Worm (Caenorhabditis elegans) whole organism, L4/young adult: Measurements from ENCODE around the gene ify-1.

Source experiments
- W03F9.2 ChIP-seq: fragments of 150-350 bp; optimal IDR thresholded peaks from 2 replicates; lab custom pipeline; 2014; ENCODE audit warnings: missing biosample characterization, missing genetic modification characterization
- dao-5 ChIP-seq: sonication (generic microtip); optimal IDR thresholded peaks from 2 replicates; lab custom pipeline; 2016; ENCODE audit warnings: missing genotype, missing genetic modification characterization, moderate library complexity, missing compliant biosample characterization
- him-1 ChIP-seq: sonication (generic microtip); optimal IDR thresholded peaks from 2 replicates; lab custom pipeline; 2016; ENCODE audit warnings: missing genotype, missing genetic modification reagents, missing genetic modification characterization, missing compliant biosample characterization

ify-1 gene

ce11 chrII:5019389-5020108, 35.4 kb downstream of the ify-1 start:
- TF ChIP-seq dao-5 (tag; lab: Kevin White, UChicago) = no peak

DNA sequence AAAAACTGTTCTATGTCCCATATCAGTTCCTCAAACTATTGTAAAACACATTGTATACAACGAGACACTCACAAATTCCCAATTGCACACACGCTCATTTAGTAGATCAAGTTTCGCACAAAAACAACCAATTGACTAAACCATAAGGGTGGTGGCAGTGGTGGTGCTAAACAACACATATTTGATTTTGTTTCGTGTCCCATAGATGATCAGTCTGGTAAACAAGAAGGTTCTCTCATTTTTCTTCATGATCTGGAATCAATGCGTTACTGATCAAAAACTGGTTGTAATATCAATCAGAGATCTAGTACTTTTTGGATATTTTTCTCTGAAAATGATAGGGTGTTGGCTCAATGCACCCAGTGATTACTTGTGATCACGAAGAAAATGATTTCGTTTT, 36.4 kb downstream of the ify-1 start:
- TF ChIP-seq dao-5 (tag; lab: Kevin White, UChicago) = no peak
- TF ChIP-seq W03F9.2 = no peak
- TF ChIP-seq him-1 (tag; lab: Kevin White, UChicago) = no peak

DNA sequence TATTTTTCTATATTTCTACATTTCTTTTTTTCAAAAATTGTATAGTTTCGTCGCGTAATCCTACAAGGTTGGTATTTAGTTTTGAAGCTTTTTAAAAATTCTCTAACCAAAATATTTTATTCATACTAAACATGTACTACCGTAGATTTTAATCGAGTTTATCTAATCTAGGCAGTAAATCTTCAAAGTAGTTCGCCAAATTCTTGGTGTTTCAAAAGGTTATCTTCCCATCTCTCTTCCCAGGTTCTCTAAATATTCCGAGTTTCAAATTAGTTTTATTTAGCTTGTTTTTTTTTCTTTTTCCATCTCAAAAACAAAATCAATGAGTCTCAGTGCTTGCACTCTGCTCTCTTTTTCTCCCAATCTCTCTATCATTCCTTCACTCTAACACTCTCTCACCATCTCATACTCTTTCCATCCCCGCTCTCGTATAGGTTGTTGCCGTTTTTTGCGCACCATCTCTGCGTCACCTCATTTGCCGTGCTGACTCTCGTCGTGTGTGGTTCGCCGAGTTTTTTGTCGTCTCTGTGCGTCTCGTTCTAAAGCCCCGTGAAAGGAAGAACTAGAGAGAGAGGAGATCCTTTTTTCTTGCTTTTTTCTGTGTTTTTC, 37.9 kb downstream of the ify-1 start:
- TF ChIP-seq dao-5 (tag; lab: Kevin White, UChicago) = no peak
- peak; percentile 45 for TF ChIP-seq W03F9.2
- TF ChIP-seq him-1 (tag; lab: Kevin White, UChicago) = peak; percentile 12

DNA sequence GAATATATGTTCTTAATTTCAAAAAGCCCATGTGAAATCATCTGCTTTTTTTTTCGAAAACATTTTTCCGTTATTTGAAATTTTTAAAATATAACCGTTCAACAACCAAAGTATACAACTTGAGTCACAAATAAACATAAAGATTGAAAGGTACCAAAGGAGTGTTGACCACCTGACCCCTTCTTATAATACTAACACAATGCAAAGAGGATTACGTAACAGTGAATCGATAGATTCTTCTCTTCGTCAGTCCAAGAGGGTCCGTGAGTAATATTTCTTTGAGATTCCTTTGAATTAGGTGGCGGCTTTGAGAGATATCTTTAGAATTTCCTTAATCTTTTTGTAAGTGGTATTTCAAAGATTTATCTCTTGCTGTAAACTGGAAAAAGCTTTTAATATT, 38.8 kb downstream of the ify-1 start:
- TF ChIP-seq dao-5 (tag; lab: Kevin White, UChicago) (no peak), him-1 (tag; lab: Kevin White, UChicago) (no peak), W03F9.2 (no peak)

DNA sequence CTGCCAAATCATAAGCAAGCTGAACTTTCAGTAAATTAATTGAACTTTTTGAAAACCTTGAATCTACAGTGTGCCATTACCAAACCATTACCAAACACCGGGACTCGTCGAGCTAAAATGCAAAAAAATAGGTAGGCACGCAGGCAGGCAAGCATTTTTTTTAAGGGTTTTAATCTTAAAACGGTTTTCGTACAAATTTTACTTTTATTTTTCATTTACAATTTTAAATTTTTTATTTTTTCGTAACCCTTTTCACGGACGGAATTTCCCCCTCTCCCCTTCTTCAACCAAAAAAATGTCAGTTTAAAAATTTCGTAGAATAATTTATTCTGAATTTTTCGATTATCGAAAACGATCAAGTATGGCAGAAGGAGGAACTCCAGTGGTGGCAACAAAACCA, 40.6 kb downstream of the ify-1 start, which contains the start of gene F59A6.2:
TSS of gene F59A6.2 (plus strand) at position 301 of the 400 bp plus-strand sequence.
- TF ChIP-seq him-1 (tag; lab: Kevin White, UChicago) = no peak
- TF ChIP-seq dao-5 (tag; lab: Kevin White, UChicago) = no peak
- TF ChIP-seq W03F9.2 = no peak

ce11 chrII:5011978-5012377, 43.0 kb downstream of the ify-1 start, which contains the start of gene F59A6.12:
Gene F59A6.12, minus strand, starts transcription at chrII:5012078.
- TF ChIP-seq dao-5 (tag; lab: Kevin White, UChicago) = no peak
- TF ChIP-seq W03F9.2 = no peak
- TF ChIP-seq him-1 (tag; lab: Kevin White, UChicago) = no peak

DNA sequence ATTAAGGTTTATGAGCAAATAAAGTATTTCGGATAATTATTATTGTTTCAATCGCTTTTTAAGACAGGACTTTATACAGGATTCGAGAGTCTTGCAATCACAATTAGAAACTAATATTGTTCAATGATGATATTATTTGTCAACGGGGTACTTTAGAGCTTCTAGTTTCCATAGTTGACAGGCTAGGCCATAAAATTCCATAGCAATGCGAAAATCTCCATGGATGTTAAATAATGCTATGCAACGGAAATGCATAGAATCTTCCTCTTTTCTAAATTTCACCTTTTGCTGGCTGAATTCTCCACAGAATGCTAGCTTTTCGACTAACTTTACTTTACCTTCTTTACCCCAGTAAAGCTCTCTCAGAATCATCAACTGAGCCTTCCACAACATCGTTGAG, 46.9 kb downstream of the ify-1 start, which contains the start of gene F59A6.3:
TSS of gene F59A6.3 (plus strand) at position 301 of the 400 bp plus-strand sequence.
- TF ChIP-seq W03F9.2 (no peak), dao-5 (tag; lab: Kevin White, UChicago) (no peak), him-1 (tag; lab: Kevin White, UChicago) (no peak)

- TF ChIP-seq W03F9.2 (no peak), dao-5 (tag; lab: Kevin White, UChicago) (no peak), him-1 (tag; lab: Kevin White, UChicago) (no peak)
Measured at ce11 chrII:5004781-5005180, 50.2 kb downstream of the ify-1 start, which contains the start of gene F59A6.4. Gene F59A6.4, plus strand, starts transcription at chrII:5005081.
